Worm (Caenorhabditis elegans) whole organism, late embryonic: Measurements from ENCODE around the gene ule-5.

ENCODE experiments used
- C08G9.2 ChIP-seq: sonication (generic microtip); optimal IDR thresholded peaks from 2 replicates; lab custom pipeline; 2016; ENCODE audit warnings: mild to moderate bottlenecking, missing genetic modification characterization, moderate library complexity, missing compliant biosample characterization
- C38D4.7 ChIP-seq: fragments of 200-800 bp; sonication (Bioruptor generic); optimal IDR thresholded peaks from 2 replicates; lab custom pipeline; 2018; ENCODE audit warnings: mild to moderate bottlenecking, missing genetic modification characterization, moderate library complexity, missing compliant biosample characterization
- K02D7.2 ChIP-seq: sonication (generic microtip); optimal IDR thresholded peaks from 2 replicates; lab custom pipeline; 2017; ENCODE audit warnings: mild to moderate bottlenecking, missing genetic modification characterization, missing compliant biosample characterization
- Y22D7AL.16 ChIP-seq: sonication (generic microtip); optimal IDR thresholded peaks from 2 replicates; lab custom pipeline; 2016; ENCODE audit warnings: missing genetic modification characterization, missing compliant biosample characterization
- ahr-1 ChIP-seq: sonication (generic microtip); optimal IDR thresholded peaks from 2 replicates; lab custom pipeline; 2016; ENCODE audit warnings: missing genetic modification characterization, missing compliant biosample characterization
- ama-1 ChIP-seq: fragments of 150-350 bp; optimal IDR thresholded peaks from 2 replicates; lab custom pipeline; 2014
- ceh-18 ChIP-seq: sonication (generic microtip); optimal IDR thresholded peaks from 2 replicates; lab custom pipeline; 2016; ENCODE audit warnings: missing genetic modification characterization, missing compliant biosample characterization
- ceh-19 ChIP-seq: fragments of 200-800 bp; sonication (Bioruptor generic); optimal IDR thresholded peaks from 2 replicates; lab custom pipeline; 2018; ENCODE audit warnings: mild to moderate bottlenecking, missing genetic modification characterization, missing compliant biosample characterization
- ceh-22 ChIP-seq: sonication (generic microtip); optimal IDR thresholded peaks from 2 replicates; lab custom pipeline; 2017; ENCODE audit warnings: missing biosample characterization, missing genetic modification characterization
- ceh-30 ChIP-seq: fragments of 150-350 bp; optimal IDR thresholded peaks from 2 replicates; lab custom pipeline; 2014; ENCODE audit warnings: missing biosample characterization, missing genetic modification characterization
- ceh-34 ChIP-seq: sonication (generic microtip); optimal IDR thresholded peaks from 2 replicates; lab custom pipeline; 2016; ENCODE audit warnings: mild to moderate bottlenecking, missing genetic modification characterization, missing compliant biosample characterization
- ceh-45 ChIP-seq: fragments of 200-800 bp; sonication (Bioruptor generic); IDR thresholded peaks from 2 replicates; pipeline ENCODE4 v1.3.6; 2022; ENCODE audit warnings: missing genetic modification reagents, missing genetic modification characterization, missing compliant biosample characterization
- ceh-6 ChIP-seq: fragments of 200-800 bp; sonication (Bioruptor generic); optimal IDR thresholded peaks from 2 replicates; lab custom pipeline; 2018; ENCODE audit warnings: mild to moderate bottlenecking, missing genetic modification characterization, missing compliant biosample characterization
- ceh-9 ChIP-seq: sonication (generic microtip); optimal IDR thresholded peaks from 2 replicates; lab custom pipeline; 2016; ENCODE audit warnings: mild to moderate bottlenecking, missing genetic modification characterization, inconsistent platforms, missing compliant biosample characterization
- che-1 ChIP-seq: sonication (generic microtip); optimal IDR thresholded peaks from 2 replicates; lab custom pipeline; 2016; ENCODE audit warnings: mild to moderate bottlenecking, missing genetic modification characterization, missing compliant biosample characterization
- elt-2 ChIP-seq: sonication (generic microtip); optimal IDR thresholded peaks from 2 replicates; lab custom pipeline; 2016; ENCODE audit warnings: missing genetic modification reagents, missing genetic modification characterization, missing compliant biosample characterization
- elt-4 ChIP-seq: sonication (generic microtip); optimal IDR thresholded peaks from 2 replicates; lab custom pipeline; 2016; ENCODE audit warnings: missing genetic modification characterization, missing compliant biosample characterization
- ets-4 ChIP-seq: sonication (generic microtip); optimal IDR thresholded peaks from 2 replicates; lab custom pipeline; 2016; ENCODE audit warnings: missing genetic modification characterization, missing compliant biosample characterization
- eyg-1 ChIP-seq: sonication (generic microtip); optimal IDR thresholded peaks from 2 replicates; lab custom pipeline; 2016; ENCODE audit warnings: missing genotype, missing genetic modification characterization, missing compliant biosample characterization
- hlh-13 ChIP-seq: fragments of 200-800 bp; sonication (Bioruptor generic); optimal IDR thresholded peaks from 2 replicates; lab custom pipeline; 2018; ENCODE audit warnings: mild to moderate bottlenecking, missing genetic modification characterization, missing compliant biosample characterization
- hlh-15 ChIP-seq: sonication (generic microtip); optimal IDR thresholded peaks from 2 replicates; lab custom pipeline; 2016; ENCODE audit warnings: missing genetic modification characterization, missing compliant biosample characterization
- hlh-30 ChIP-seq: sonication (generic microtip); optimal IDR thresholded peaks from 2 replicates; lab custom pipeline; 2017; ENCODE audit warnings: antibody characterized with exemption, missing genetic modification characterization, missing compliant biosample characterization; ENCODE audit not compliant: insufficient read depth
- lin-11 ChIP-seq: fragments of 200-800 bp; sonication (Bioruptor generic); optimal IDR thresholded peaks from 2 replicates; lab custom pipeline; 2018; ENCODE audit warnings: mild to moderate bottlenecking, missing genetic modification characterization, missing compliant biosample characterization
- madf-2 ChIP-seq: sonication (generic microtip); optimal IDR thresholded peaks from 2 replicates; lab custom pipeline; 2017; ENCODE audit warnings: missing genetic modification characterization, missing compliant biosample characterization
- nfya-1 ChIP-seq: sonication (generic microtip); optimal IDR thresholded peaks from 2 replicates; lab custom pipeline; 2017; ENCODE audit warnings: missing genetic modification characterization, mild to moderate bottlenecking, missing compliant biosample characterization, antibody characterized with exemption, moderate library complexity
- nhr-11 ChIP-seq: fragments of 150-350 bp; optimal IDR thresholded peaks from 2 replicates; lab custom pipeline; 2014; ENCODE audit warnings: missing biosample characterization, missing genetic modification characterization
- nhr-232 ChIP-seq: sonication (generic microtip); optimal IDR thresholded peaks from 2 replicates; lab custom pipeline; 2016; ENCODE audit warnings: missing genetic modification characterization, missing compliant biosample characterization
- npax-4 ChIP-seq: sonication (generic microtip); optimal IDR thresholded peaks from 2 replicates; lab custom pipeline; 2016; ENCODE audit warnings: missing genetic modification characterization, missing compliant biosample characterization
- pat-9 ChIP-seq: fragments of 200-800 bp; sonication (Bioruptor generic); optimal IDR thresholded peaks from 2 replicates; lab custom pipeline; 2018; ENCODE audit warnings: mild to moderate bottlenecking, missing genetic modification characterization, moderate library complexity, missing compliant biosample characterization
- pax-1 ChIP-seq: fragments of 150-350 bp; optimal IDR thresholded peaks from 2 replicates; lab custom pipeline; 2014; ENCODE audit warnings: missing biosample characterization, missing genetic modification characterization
- pha-2 ChIP-seq: sonication (generic microtip); optimal IDR thresholded peaks from 2 replicates; lab custom pipeline; 2017; ENCODE audit warnings: mild to moderate bottlenecking, missing genetic modification characterization, missing compliant biosample characterization
- pqm-1 ChIP-seq: sonication (generic microtip); optimal IDR thresholded peaks from 2 replicates; lab custom pipeline; 2016; ENCODE audit warnings: missing genetic modification characterization, missing compliant biosample characterization
- pros-1 ChIP-seq: fragments of 150-350 bp; optimal IDR thresholded peaks from 2 replicates; lab custom pipeline; 2014; ENCODE audit warnings: missing biosample characterization, missing genetic modification reagents, missing genetic modification characterization
- ref-2 ChIP-seq: sonication (generic microtip); optimal IDR thresholded peaks from 2 replicates; lab custom pipeline; 2016; ENCODE audit warnings: missing genetic modification characterization, missing compliant biosample characterization
- rnt-1 ChIP-seq: sonication (generic microtip); optimal IDR thresholded peaks from 2 replicates; lab custom pipeline; 2016; ENCODE audit warnings: missing genetic modification characterization, missing compliant biosample characterization
- sox-2 ChIP-seq: fragments of 200-800 bp; sonication (Bioruptor generic); IDR thresholded peaks from 2 replicates; pipeline ENCODE4 v1.3.6; 2022; ENCODE audit warnings: missing genetic modification reagents, missing genetic modification characterization, missing compliant biosample characterization
- tbx-2 ChIP-seq: sonication (generic microtip); optimal IDR thresholded peaks from 2 replicates; lab custom pipeline; 2016; ENCODE audit warnings: missing genetic modification characterization, missing compliant biosample characterization
- tbx-7 ChIP-seq: sonication (generic microtip); optimal IDR thresholded peaks from 2 replicates; lab custom pipeline; 2016; ENCODE audit warnings: missing genotype, missing genetic modification characterization, missing compliant biosample characterization
- unc-42 ChIP-seq: sonication (generic microtip); optimal IDR thresholded peaks from 2 replicates; lab custom pipeline; 2016; ENCODE audit warnings: missing genotype, missing genetic modification characterization, missing compliant biosample characterization
- unc-86 ChIP-seq: sonication (generic microtip); optimal IDR thresholded peaks from 2 replicates; lab custom pipeline; 2016; ENCODE audit warnings: missing genetic modification characterization, missing compliant biosample characterization
- zip-5 ChIP-seq: sonication (generic microtip); optimal IDR thresholded peaks from 2 replicates; lab custom pipeline; 2016; ENCODE audit warnings: missing genetic modification characterization, missing compliant biosample characterization

The ule-5 gene

ce11 chrX:11882800-11883199 is at the start of gene ule-5, which contains the start of gene Y62H9A.5:
TSS of gene ule-5 (plus strand) at chrX:11883127.
TSS of gene Y62H9A.5 (minus strand) at chrX:11882900.
- TF ChIP-seq ceh-45 (no peak), ceh-22 (tag; lab: Kevin White, UChicago) (no peak)

- TF ChIP-seq hlh-13 (GFP tag; lab: Kevin White, UChicago) (no peak), ahr-1 (tag; lab: Kevin White, UChicago) (no peak), Y22D7AL.16 (tag; lab: Kevin White, UChicago) (no peak), nhr-232 (tag; lab: Kevin White, UChicago) (no peak), K02D7.2 (tag; lab: Kevin White, UChicago) (no peak), madf-2 (tag; lab: Kevin White, UChicago) (no peak), che-1 (no peak), elt-2 (tag; lab: Kevin White, UChicago) (no peak)
- TF ChIP-seq, all 69 proteins: peak for 0
Measured at ce11 chrX:11837378-11837777, 45.5 kb upstream of the ule-5 start, which contains the start of gene taf-7.1. TSS of gene taf-7.1 (minus strand) at chrX:11837478.

- TF ChIP-seq C38D4.7 (GFP tag; lab: Kevin White, UChicago) (no peak), ceh-6 (GFP tag; lab: Kevin White, UChicago) (no peak), unc-86 (tag; lab: Kevin White, UChicago) (no peak), zip-5 (tag; lab: Kevin White, UChicago) (no peak), K02D7.2 (tag; lab: Kevin White, UChicago) (no peak), Y22D7AL.16 (tag; lab: Kevin White, UChicago) (no peak), nhr-11 (tag; lab: Kevin White, UChicago) (no peak), ets-4 (no peak), nfya-1 (no peak), pha-2 (no peak), ceh-9 (tag; lab: Kevin White, UChicago) (no peak), ceh-34 (no peak), ceh-22 (tag; lab: Kevin White, UChicago) (no peak), eyg-1 (tag; lab: Kevin White, UChicago) (no peak), npax-4 (tag; lab: Kevin White, UChicago) (no peak), C08G9.2 (tag; lab: Kevin White, UChicago) (no peak), ceh-19 (GFP tag; lab: Kevin White, UChicago) (no peak), elt-4 (tag; lab: Kevin White, UChicago) (no peak), unc-42 (tag; lab: Kevin White, UChicago) (no peak)
Measured at ce11 chrX:11843363-11843762, 39.6 kb upstream of the ule-5 start, which contains the start of gene F54F7.2. TSS of gene F54F7.2 (plus strand) at chrX:11843663.

ce11 chrX:11848618-11849017 is 34.3 kb upstream of the ule-5 start, which contains the start of gene F54F7.9:
TSS of gene F54F7.9 (minus strand) at chrX:11848718.
- TF ChIP-seq ceh-45 (no peak), lin-11 (no peak), ceh-6 (GFP tag; lab: Kevin White, UChicago) (no peak), ama-1 (lab: Kevin White, UChicago) (no peak), pqm-1 (tag; lab: Kevin White, UChicago) (no peak), ceh-18 (no peak), ref-2 (tag; lab: Kevin White, UChicago) (no peak), hlh-15 (no peak), zip-5 (tag; lab: Kevin White, UChicago) (no peak), pat-9 (tag; lab: Kevin White, UChicago) (no peak), tbx-7 (tag; lab: Kevin White, UChicago) (no peak), sox-2 (GFP tag; lab: Robert Waterston, UW) (no peak), ceh-19 (GFP tag; lab: Kevin White, UChicago) (no peak)

ce11 chrX:11850082-11850481 is 32.8 kb upstream of the ule-5 start, which contains the start of gene F54F7.3:
TSS of gene F54F7.3 (minus strand) at chrX:11850182.
- TF ChIP-seq che-1, result no peak
- TF ChIP-seq ama-1 (lab: Kevin White, UChicago), result no peak
- TF ChIP-seq tbx-2 (tag; lab: Kevin White, UChicago), result no peak
- TF ChIP-seq rnt-1, result no peak
- TF ChIP-seq ceh-30 (tag; lab: Kevin White, UChicago), result no peak
- TF ChIP-seq ceh-9 (tag; lab: Kevin White, UChicago), result no peak
- TF ChIP-seq sox-2 (GFP tag; lab: Robert Waterston, UW), result no peak
- no peak for TF ChIP-seq pax-1 (tag; lab: Kevin White, UChicago)
- no peak for TF ChIP-seq pros-1 (tag; lab: Kevin White, UChicago)
- no peak for TF ChIP-seq hlh-30
